Fruit fly (Drosophila melanogaster): ENCODE results near the gene opm.

opm gene

dm6 chrX:15043700-15044225, 22.5 kb downstream of the opm start, which contains the start of gene CG5541 (continued):
- TF ChIP-seq CG9817 (tag; optimal IDR thresholded peaks at IDR 0.05) = peak; percentile 2
- TF ChIP-seq CG15479 (GFP tag; optimal IDR thresholded peaks at IDR 0.05) = no peak
- peak in 1 of 2 experiments; percentile 66 for TF ChIP-seq Pdp1 (GFP tag; optimal IDR thresholded peaks at IDR 0.05)
- no peak for TF ChIP-seq HLH4C (GFP tag; IDR thresholded peaks at IDR 0.05; ENCODE audit: partially characterized antibody)
- no peak for TF ChIP-seq CG8765 (GFP tag; IDR thresholded peaks at IDR 0.05)
- TF ChIP-seq bowl (GFP tag; IDR thresholded peaks at IDR 0.05) = no peak
- no peak for TF ChIP-seq CG2116 (GFP tag; optimal IDR thresholded peaks at IDR 0.05)
- TF ChIP-seq CG10366 (GFP tag; IDR thresholded peaks at IDR 0.05) = no peak
- TF ChIP-seq Nf-YC (tag; optimal IDR thresholded peaks at IDR 0.05) = peak; percentile 44
- no peak for TF ChIP-seq btn (GFP tag; optimal IDR thresholded peaks at IDR 0.05)
- no peak for TF ChIP-seq ind (GFP tag; optimal IDR thresholded peaks at IDR 0.05)
- no peak for TF ChIP-seq CG31441 (GFP tag; IDR thresholded peaks at IDR 0.05)
- no peak for TF ChIP-seq klu (GFP tag; IDR thresholded peaks at IDR 0.05)
- no peak for TF ChIP-seq Hr51 (GFP tag; optimal IDR thresholded peaks at IDR 0.05)
- TF ChIP-seq CHES-1-like (GFP tag; optimal IDR thresholded peaks at IDR 0.05) = no peak
- no peak for TF ChIP-seq CG18476 (GFP tag; optimal IDR thresholded peaks at IDR 0.05)
- 0 out of 2 replicates have a peak, but pooled peaks have one; percentile 4 for TF ChIP-seq slbo (GFP tag; IDR thresholded peaks at IDR 0.05)
- no peak for TF ChIP-seq NK7.1 (GFP tag; optimal IDR thresholded peaks at IDR 0.05)
- no peak for TF ChIP-seq CG17612 (GFP tag; IDR thresholded peaks at IDR 0.05)
- no peak for TF ChIP-seq CG1647 (GFP tag; optimal IDR thresholded peaks at IDR 0.05)
- no peak for TF ChIP-seq en (GFP tag; optimal IDR thresholded peaks at IDR 0.05)
- TF ChIP-seq sens-2 (GFP tag; IDR thresholded peaks at IDR 0.05) = no peak
- TF ChIP-seq CG17361 (GFP tag; IDR thresholded peaks at IDR 0.05) = 0 out of 3 replicates have a peak, but pooled peaks have one; percentile 19
- no peak for TF ChIP-seq CG12942 (GFP tag; optimal IDR thresholded peaks at IDR 0.05)
- TF ChIP-seq vvl (GFP tag; IDR thresholded peaks at IDR 0.05) = no peak
- TF ChIP-seq yki (optimal IDR thresholded peaks at IDR 0.05) = no peak
- no peak for TF ChIP-seq nau (GFP tag; optimal IDR thresholded peaks at IDR 0.05)
- TF ChIP-seq Bteb2 (GFP tag; optimal IDR thresholded peaks at IDR 0.05) = no peak
- no peak for TF ChIP-seq run (tag; optimal IDR thresholded peaks at IDR 0.05)
- peak; percentile 21 for TF ChIP-seq CG12391 (tag; optimal IDR thresholded peaks at IDR 0.05)
- no peak for TF ChIP-seq Chrac-16 (GFP tag; optimal IDR thresholded peaks at IDR 0.05)
- peak; percentile 56 for TF ChIP-seq Fer1 (GFP tag; optimal IDR thresholded peaks at IDR 0.05)
- TF ChIP-seq CG2678 (tag; optimal IDR thresholded peaks at IDR 0.05) = peak; percentile 32
- TF ChIP-seq insv (GFP tag; optimal IDR thresholded peaks at IDR 0.05) = no peak
- TF ChIP-seq CG4424 (GFP tag; optimal IDR thresholded peaks at IDR 0.05) = no peak
- no peak for TF ChIP-seq CG16779 (GFP tag; IDR thresholded peaks at IDR 0.05)
- no peak for TF ChIP-seq MBD-R2 (GFP tag; IDR thresholded peaks at IDR 0.05)
- peak; percentile 21 for TF ChIP-seq HmgZ (tag; optimal IDR thresholded peaks at IDR 0.05)
- TF ChIP-seq CG1602 (GFP tag; optimal IDR thresholded peaks at IDR 0.05) = no peak
- TF ChIP-seq row (GFP tag; IDR thresholded peaks at IDR 0.05) = peak; percentile 92
- no peak for TF ChIP-seq crol (GFP tag; IDR thresholded peaks at IDR 0.05)
- no peak for TF ChIP-seq psq (GFP tag; optimal IDR thresholded peaks at IDR 0.05)
- TF ChIP-seq eyg (GFP tag; optimal IDR thresholded peaks at IDR 0.05) = no peak
- TF ChIP-seq sug (tag; optimal IDR thresholded peaks at IDR 0.05) = peak; percentile 64
- no peak for TF ChIP-seq pnt (GFP tag; optimal IDR thresholded peaks at IDR 0.05)
- no peak for TF ChIP-seq lbe (GFP tag; optimal IDR thresholded peaks at IDR 0.05)
- no peak for TF ChIP-seq rib (GFP tag; IDR thresholded peaks at IDR 0.05)
- TF ChIP-seq sens (GFP tag) = peak; percentile 81
- no peak for TF ChIP-seq CG8388 (GFP tag; optimal IDR thresholded peaks at IDR 0.05)
- peak; percentile 22 for TF ChIP-seq CG13775 (GFP tag; optimal IDR thresholded peaks at IDR 0.05)
- TF ChIP-seq CG4360 (GFP tag; IDR thresholded peaks at IDR 0.05) = no peak
- no peak for TF ChIP-seq CG5245 (GFP tag; optimal IDR thresholded peaks at IDR 0.05)
- TF ChIP-seq CG13296 (GFP tag; optimal IDR thresholded peaks at IDR 0.05) = peak; percentile 6
